Worm (Caenorhabditis elegans) whole organism, L1 larva: Measurements from ENCODE around the gene vti-1.
A peak's percentile ranks its signal among the peaks of the same experiment; 100 is the strongest.

Experiments used
- C04F5.9 ChIP-seq: sonication (generic microtip); optimal IDR thresholded peaks from 2 replicates; lab custom pipeline; 2016; ENCODE audit warnings: missing genetic modification characterization, missing compliant biosample characterization
- C16A3.4 ChIP-seq: fragments of 150-350 bp; optimal IDR thresholded peaks from 2 replicates; lab custom pipeline; 2014; ENCODE audit warnings: missing biosample characterization, missing genetic modification characterization
- C34B4.2 ChIP-seq: sonication (generic microtip); optimal IDR thresholded peaks from 2 replicates; lab custom pipeline; 2017; ENCODE audit warnings: mild to moderate bottlenecking, missing genetic modification characterization, missing compliant biosample characterization
- alr-1 ChIP-seq: fragments of 200-800 bp; sonication (Bioruptor generic); optimal IDR thresholded peaks from 2 replicates; lab custom pipeline; 2018; ENCODE audit warnings: borderline replicate concordance, mild to moderate bottlenecking, missing genetic modification characterization, missing compliant biosample characterization
- ama-1 ChIP-seq: fragments of 150-350 bp; optimal IDR thresholded peaks from 2 replicates; lab custom pipeline; 2014
- ceh-63 ChIP-seq: fragments of 200-800 bp; sonication (Bioruptor generic); optimal IDR thresholded peaks from 2 replicates; lab custom pipeline; 2018; ENCODE audit warnings: mild to moderate bottlenecking, missing genetic modification characterization, missing compliant biosample characterization
- ceh-8 ChIP-seq: fragments of 200-800 bp; sonication (Bioruptor generic); optimal IDR thresholded peaks from 2 replicates; lab custom pipeline; 2018; ENCODE audit warnings: mild to moderate bottlenecking, missing genetic modification characterization, moderate library complexity, missing compliant biosample characterization
- ceh-82 ChIP-seq, 3 experiments: fragments of 150-350 bp in 1 of 3; sonication (generic microtip) in 2 of 3; optimal IDR thresholded peaks; 2 replicates each; lab custom pipeline; 2014 to 2017; ENCODE audit warnings: missing biosample characterization in 3 of 3, missing genetic modification characterization in 3 of 3
- ceh-88 ChIP-seq: fragments of 200-800 bp; sonication (Bioruptor generic); IDR thresholded peaks from 2 replicates; pipeline ENCODE4 v1.3.6; 2022; ENCODE audit warnings: missing genetic modification characterization, missing compliant biosample characterization
- ces-1 ChIP-seq: fragments of 150-350 bp; optimal IDR thresholded peaks from 2 replicates; lab custom pipeline; 2014; ENCODE audit warnings: missing biosample characterization, missing genetic modification reagents, missing genetic modification characterization
- dsc-1 ChIP-seq: sonication (generic microtip); optimal IDR thresholded peaks from 2 replicates; lab custom pipeline; 2016; ENCODE audit warnings: mild to moderate bottlenecking, missing genetic modification characterization, missing compliant biosample characterization
- efl-1 ChIP-seq, 4 experiments: fragments of 150-350 bp; optimal IDR thresholded peaks in 3 of 4; peaks in 1 of 4; 1 replicate in 1 of 4; 2 replicates in 3 of 4; lab custom pipeline; 2014; ENCODE audit warnings: missing biosample characterization in 2 of 4, missing genetic modification characterization in 2 of 4, missing genetic modification reagents in 2 of 4
- efl-3 ChIP-seq: fragments of 200-800 bp; sonication (Bioruptor generic); optimal IDR thresholded peaks from 2 replicates; lab custom pipeline; 2018; ENCODE audit warnings: mild to moderate bottlenecking, missing genetic modification characterization, missing compliant biosample characterization
- egl-13 ChIP-seq: sonication (generic microtip); optimal IDR thresholded peaks from 2 replicates; lab custom pipeline; 2016; ENCODE audit warnings: missing genotype, missing genetic modification reagents, missing genetic modification characterization, missing compliant biosample characterization
- egl-27 ChIP-seq, 2 experiments: fragments of 150-350 bp in 1 of 2; sonication (generic microtip); optimal IDR thresholded peaks; 3 replicates each; lab custom pipeline; 2017 to 2018; ENCODE audit warnings: missing biosample characterization in 2 of 2, missing genetic modification characterization in 2 of 2, missing genetic modification reagents in 2 of 2
- elt-2 ChIP-seq: sonication (generic microtip); optimal IDR thresholded peaks from 2 replicates; lab custom pipeline; 2016; ENCODE audit warnings: missing genetic modification characterization, mild to moderate bottlenecking, inconsistent platforms, missing compliant biosample characterization, missing genetic modification reagents
- ets-5 ChIP-seq: fragments of 200-800 bp; sonication (Bioruptor generic); IDR thresholded peaks from 2 replicates; pipeline ENCODE4 v1.3.6; 2022; ENCODE audit warnings: missing genetic modification characterization, missing compliant biosample characterization
- fkh-4 ChIP-seq: sonication (generic microtip); optimal IDR thresholded peaks from 2 replicates; lab custom pipeline; 2016; ENCODE audit warnings: missing compliant biosample characterization, missing genetic modification characterization, borderline replicate concordance
- fkh-8 ChIP-seq: sonication (generic microtip); optimal IDR thresholded peaks from 2 replicates; lab custom pipeline; 2016; ENCODE audit warnings: mild to moderate bottlenecking, missing genetic modification characterization, missing compliant biosample characterization
- fos-1 ChIP-seq: fragments of 150-350 bp; optimal IDR thresholded peaks from 2 replicates; lab custom pipeline; 2014; ENCODE audit warnings: missing biosample characterization, missing genetic modification characterization
- hlh-17 ChIP-seq: fragments of 200-800 bp; sonication (Bioruptor generic); optimal IDR thresholded peaks from 2 replicates; lab custom pipeline; 2018; ENCODE audit warnings: missing genetic modification characterization, mild to moderate bottlenecking, missing compliant biosample characterization, moderate library complexity, borderline replicate concordance
- jun-1 ChIP-seq: fragments of 150-350 bp; optimal IDR thresholded peaks from 2 replicates; lab custom pipeline; 2014; ENCODE audit warnings: missing biosample characterization, missing genetic modification reagents, missing genetic modification characterization
- lin-13 ChIP-seq: fragments of 150-350 bp; optimal IDR thresholded peaks from 2 replicates; lab custom pipeline; 2014; ENCODE audit warnings: missing biosample characterization, missing genetic modification reagents, missing genetic modification characterization
- lin-14 ChIP-seq: fragments of 200-800 bp; sonication (Bioruptor generic); optimal IDR thresholded peaks from 2 replicates; lab custom pipeline; 2018; ENCODE audit warnings: mild to moderate bottlenecking, missing genetic modification characterization, moderate library complexity, missing compliant biosample characterization
- lin-35 ChIP-seq, 2 experiments: fragments of 150-350 bp; optimal IDR thresholded peaks; 2 replicates each; lab custom pipeline; 2014; ENCODE audit warnings: missing biosample characterization in 2 of 2, missing genetic modification characterization in 2 of 2, missing genetic modification reagents in 2 of 2
- lin-39 ChIP-seq: fragments of 150-350 bp; optimal IDR thresholded peaks from 2 replicates; lab custom pipeline; 2014; ENCODE audit warnings: missing biosample characterization, missing genetic modification reagents, missing genetic modification characterization
- lir-3 ChIP-seq: sonication (generic microtip); optimal IDR thresholded peaks from 2 replicates; lab custom pipeline; 2016; ENCODE audit warnings: mild to moderate bottlenecking, missing genetic modification characterization, moderate library complexity, missing compliant biosample characterization; ENCODE audit not compliant: poor library complexity
- mab-9 ChIP-seq: fragments of 200-800 bp; sonication (Bioruptor generic); IDR thresholded peaks from 2 replicates; pipeline ENCODE4 v1.3.6; 2022; ENCODE audit warnings: missing genetic modification reagents, missing genetic modification characterization, missing compliant biosample characterization
- mdl-1 ChIP-seq, 2 experiments: fragments of 150-350 bp; optimal IDR thresholded peaks; 2 replicates each; lab custom pipeline; 2014 to 2017; ENCODE audit warnings: missing biosample characterization in 2 of 2, missing genetic modification characterization in 2 of 2, inconsistent platforms in 1 of 2
- mep-1 ChIP-seq: fragments of 150-350 bp; optimal IDR thresholded peaks from 2 replicates; lab custom pipeline; 2014; ENCODE audit warnings: missing biosample characterization, missing genetic modification characterization
- nhr-11 ChIP-seq: fragments of 150-350 bp; optimal IDR thresholded peaks from 2 replicates; lab custom pipeline; 2014; ENCODE audit warnings: missing biosample characterization, missing genetic modification characterization
- nhr-12 ChIP-seq: sonication (generic microtip); optimal IDR thresholded peaks from 2 replicates; lab custom pipeline; 2017; ENCODE audit warnings: missing biosample characterization, missing genetic modification characterization
- nhr-20 ChIP-seq: sonication (generic microtip); optimal IDR thresholded peaks from 2 replicates; lab custom pipeline; 2016; ENCODE audit warnings: mild to moderate bottlenecking, missing genetic modification characterization, missing compliant biosample characterization
- nhr-28 ChIP-seq: fragments of 150-350 bp; optimal IDR thresholded peaks from 2 replicates; lab custom pipeline; 2014; ENCODE audit warnings: missing biosample characterization, missing genetic modification characterization
- nhr-47 ChIP-seq: sonication (generic microtip); optimal IDR thresholded peaks from 2 replicates; lab custom pipeline; 2016; ENCODE audit warnings: mild to moderate bottlenecking, missing genetic modification characterization, moderate library complexity, missing compliant biosample characterization
- nhr-71 ChIP-seq: sonication (generic microtip); optimal IDR thresholded peaks from 2 replicates; lab custom pipeline; 2016; ENCODE audit warnings: mild to moderate bottlenecking, missing genetic modification characterization, moderate library complexity, missing compliant biosample characterization
- nhr-76 ChIP-seq: sonication (generic microtip); optimal IDR thresholded peaks from 2 replicates; lab custom pipeline; 2017; ENCODE audit warnings: missing biosample characterization, missing genetic modification characterization
- nhr-77 ChIP-seq: fragments of 150-350 bp; optimal IDR thresholded peaks from 2 replicates; lab custom pipeline; 2014; ENCODE audit warnings: missing biosample characterization, missing genetic modification characterization
- nhr-85 ChIP-seq: sonication (generic microtip); peaks from one replicate; lab custom pipeline; 2016; ENCODE audit warnings: missing genetic modification characterization, inconsistent platforms, missing compliant biosample characterization
- pax-3 ChIP-seq: fragments of 200-800 bp; sonication (Bioruptor generic); optimal IDR thresholded peaks from 2 replicates; lab custom pipeline; 2018; ENCODE audit warnings: mild to moderate bottlenecking, missing genetic modification characterization, moderate library complexity, missing compliant biosample characterization
- sptf-1 ChIP-seq: fragments of 150-350 bp; optimal IDR thresholded peaks from 2 replicates; lab custom pipeline; 2014; ENCODE audit warnings: missing biosample characterization, missing genetic modification characterization
- sup-37 ChIP-seq: fragments of 200-800 bp; sonication (Bioruptor generic); optimal IDR thresholded peaks from 2 replicates; lab custom pipeline; 2018; ENCODE audit warnings: mild to moderate bottlenecking, missing genetic modification characterization, missing compliant biosample characterization
- swsn-7 ChIP-seq: sonication (generic microtip); optimal IDR thresholded peaks from 2 replicates; lab custom pipeline; 2016; ENCODE audit warnings: missing genetic modification characterization, missing compliant biosample characterization
- tbx-2 ChIP-seq: sonication (generic microtip); optimal IDR thresholded peaks from 2 replicates; lab custom pipeline; 2016; ENCODE audit warnings: missing genetic modification characterization, missing compliant biosample characterization
- unc-130 ChIP-seq: fragments of 150-350 bp; optimal IDR thresholded peaks from 2 replicates; lab custom pipeline; 2017; ENCODE audit warnings: missing biosample characterization, missing genetic modification characterization, inconsistent platforms
- unc-30 ChIP-seq: sonication (generic microtip); optimal IDR thresholded peaks from 2 replicates; lab custom pipeline; 2017; ENCODE audit warnings: missing biosample characterization, missing genetic modification characterization
- unc-62 ChIP-seq: fragments of 150-350 bp; optimal IDR thresholded peaks from 2 replicates; lab custom pipeline; 2014; ENCODE audit warnings: missing biosample characterization, missing genetic modification reagents, missing genetic modification characterization
- unc-98 ChIP-seq: fragments of 200-800 bp; sonication (Bioruptor generic); IDR thresholded peaks from 2 replicates; pipeline ENCODE4 v1.3.6; 2022; ENCODE audit warnings: missing genetic modification characterization, missing compliant biosample characterization
- vab-15 ChIP-seq: sonication (generic microtip); optimal IDR thresholded peaks from 2 replicates; lab custom pipeline; 2017; ENCODE audit warnings: missing genotype, mild to moderate bottlenecking, missing genetic modification characterization, missing compliant biosample characterization
- xbp-1 ChIP-seq: sonication (generic microtip); optimal IDR thresholded peaks from 2 replicates; lab custom pipeline; 2016; ENCODE audit warnings: missing genetic modification characterization, missing compliant biosample characterization
- ztf-4 ChIP-seq: fragments of 150-350 bp; optimal IDR thresholded peaks from 2 replicates; lab custom pipeline; 2014; ENCODE audit warnings: missing biosample characterization, missing genetic modification characterization

vti-1 gene

DNA sequence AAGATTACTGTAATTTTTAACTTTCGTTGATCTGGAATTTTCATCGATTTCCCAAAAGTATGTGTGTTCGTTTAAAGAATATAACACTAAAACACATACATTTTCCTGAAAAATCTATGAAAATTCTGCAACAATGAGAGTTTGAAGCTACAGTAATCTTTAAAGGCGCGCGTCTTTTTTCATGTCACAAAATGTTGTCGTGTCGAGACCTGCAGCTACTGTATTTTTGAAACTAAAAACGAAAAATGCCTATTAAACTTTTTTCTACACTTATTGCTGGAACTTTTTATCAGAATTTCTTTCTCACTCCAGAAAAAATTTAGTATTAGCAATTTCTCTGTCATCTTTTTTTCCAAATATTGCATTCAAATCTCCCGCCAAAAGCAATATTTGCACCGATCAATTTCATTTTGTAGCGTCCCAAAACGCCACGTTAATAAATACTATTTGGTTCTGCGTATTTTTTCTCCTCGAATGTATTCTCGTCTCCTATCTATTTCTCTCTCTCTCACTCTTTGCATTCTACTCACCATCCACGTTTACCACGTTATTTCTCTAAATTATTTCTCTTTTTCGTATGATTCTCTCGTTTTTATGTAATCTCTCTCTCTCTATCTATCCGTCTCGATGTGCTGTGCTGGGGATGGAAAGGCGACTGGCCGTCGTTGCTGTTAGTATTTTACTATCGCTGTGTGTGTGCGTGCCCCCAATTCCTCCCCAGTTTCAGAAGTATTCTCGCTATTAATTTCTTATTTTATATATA, 20.1 kb upstream of the vti-1 start, which contains the start of gene melo-1 (continued):
- TF ChIP-seq mdl-1 (tag; optimal IDR thresholded peaks at IDR 0.05; lab: Kevin White, UChicago) (peak in 1 of 2 experiments; percentile 37), egl-13 (tag; lab: Kevin White, UChicago) (no peak), pax-3 (tag; lab: Kevin White, UChicago) (no peak), mep-1 (tag; lab: Kevin White, UChicago) (peak; percentile 81), jun-1 (tag; lab: Kevin White, UChicago) (no peak), efl-3 (no peak), lir-3 (peak; percentile 46), ztf-4 (tag; lab: Kevin White, UChicago) (no peak), tbx-2 (tag; lab: Kevin White, UChicago) (peak; percentile 44), efl-1 (optimal IDR thresholded peaks at IDR 0.05; lab: Kevin White, UChicago) (peak; percentile 75 to 87), efl-1 (GFP tag; optimal IDR thresholded peaks at IDR 0.05 in 1 of 2; lab: Kevin White, UChicago) (peak; percentile 46 to 93), sup-37 (GFP tag; lab: Kevin White, UChicago) (no peak), alr-1 (no peak), egl-27 (tag; optimal IDR thresholded peaks at IDR 0.05; lab: Kevin White, UChicago) (no peak), vab-15 (no peak), C16A3.4 (tag; lab: Kevin White, UChicago) (no peak), fkh-4 (tag; lab: Kevin White, UChicago) (no peak), mab-9 (GFP tag; lab: Robert Waterston, UW) (no peak), nhr-28 (tag; lab: Kevin White, UChicago) (no peak), sptf-1 (tag; lab: Kevin White, UChicago) (no peak), ceh-88 (GFP tag; lab: Robert Waterston, UW) (no peak), lin-35 (GFP tag; optimal IDR thresholded peaks at IDR 0.05; lab: Kevin White, UChicago) (peak; percentile 51 to 66), ets-5 (GFP tag; lab: Robert Waterston, UW) (no peak), xbp-1 (tag; lab: Kevin White, UChicago) (peak; percentile 46), fkh-8 (tag; lab: Kevin White, UChicago) (no peak), swsn-7 (tag; lab: Kevin White, UChicago) (peak; percentile 76), nhr-77 (tag; lab: Kevin White, UChicago) (no peak), ceh-8 (no peak), nhr-20 (tag; lab: Kevin White, UChicago) (peak; percentile 63), C34B4.2 (tag; lab: Kevin White, UChicago) (no peak), fos-1 (tag; lab: Kevin White, UChicago) (peak; percentile 9), unc-130 (tag; lab: Kevin White, UChicago) (no peak), C04F5.9 (no peak), nhr-71 (peak; percentile 74), nhr-11 (tag; lab: Kevin White, UChicago) (no peak), unc-30 (tag; lab: Kevin White, UChicago) (no peak), hlh-17 (GFP tag; lab: Kevin White, UChicago) (no peak), elt-2 (tag; lab: Kevin White, UChicago) (peak; percentile 33), nhr-47 (tag; lab: Kevin White, UChicago) (peak; percentile 65), lin-39 (tag; lab: Kevin White, UChicago) (no peak), ces-1 (GFP tag; lab: Kevin White, UChicago) (no peak), unc-98 (GFP tag; lab: Robert Waterston, UW) (no peak), ama-1 (lab: Kevin White, UChicago) (no peak), lin-13 (GFP tag; lab: Kevin White, UChicago) (peak; percentile 7), ceh-63 (GFP tag; lab: Kevin White, UChicago) (no peak), nhr-12 (tag; lab: Kevin White, UChicago) (no peak), unc-62 (GFP tag; lab: Kevin White, UChicago) (no peak), nhr-85 (tag; lab: Kevin White, UChicago) (no peak), nhr-76 (tag; lab: Kevin White, UChicago) (no peak), ceh-82 (tag; optimal IDR thresholded peaks at IDR 0.05; lab: Kevin White, UChicago) (peak in 2 of 3 experiments; percentile 46 to 59), lin-14 (GFP tag; lab: Kevin White, UChicago) (peak; percentile 77), dsc-1 (tag; lab: Kevin White, UChicago) (no peak)
